Worm (Caenorhabditis elegans) whole organism, early embryonic: ENCODE data around the gene F59B10.2.

Source experiments
- B0310.2 ChIP-seq: sonication (generic microtip); optimal IDR thresholded peaks from 2 replicates; lab custom pipeline; 2016; ENCODE audit warnings: mild to moderate bottlenecking, missing genetic modification characterization, missing compliant biosample characterization
- F13C5.2 ChIP-seq: sonication (generic microtip); optimal IDR thresholded peaks from 2 replicates; lab custom pipeline; 2017; ENCODE audit warnings: mild to moderate bottlenecking, missing genetic modification characterization, inconsistent platforms, missing compliant biosample characterization
- aly-1 ChIP-seq: sonication (generic microtip); optimal IDR thresholded peaks from 2 replicates; lab custom pipeline; 2016; ENCODE audit warnings: missing genetic modification characterization, missing compliant biosample characterization
- ama-1 ChIP-seq: fragments of 150-350 bp; optimal IDR thresholded peaks from 2 replicates; lab custom pipeline; 2014
- ceh-13 ChIP-seq: fragments of 200-800 bp; sonication (Bioruptor generic); optimal IDR thresholded peaks from 2 replicates; lab custom pipeline; 2018; ENCODE audit warnings: mild to moderate bottlenecking, missing genetic modification characterization, missing compliant biosample characterization
- ceh-36 ChIP-seq: sonication (generic microtip); optimal IDR thresholded peaks from 2 replicates; lab custom pipeline; 2016; ENCODE audit warnings: missing genetic modification characterization, inconsistent platforms, missing compliant biosample characterization
- ets-7 ChIP-seq: sonication (generic microtip); optimal IDR thresholded peaks from 2 replicates; lab custom pipeline; 2016; ENCODE audit warnings: missing genotype, missing genetic modification characterization, missing compliant biosample characterization
- flt-1 ChIP-seq: fragments of 200-800 bp; sonication (Bioruptor generic); IDR thresholded peaks from 2 replicates; pipeline ENCODE4 v1.3.6; 2022; ENCODE audit warnings: missing genetic modification characterization, missing compliant biosample characterization
- hmbx-1 ChIP-seq: sonication (generic microtip); optimal IDR thresholded peaks from 2 replicates; lab custom pipeline; 2016; ENCODE audit warnings: mild to moderate bottlenecking, missing genetic modification characterization, missing compliant biosample characterization
- hmg-4 ChIP-seq: fragments of 200-800 bp; sonication (Bioruptor generic); optimal IDR thresholded peaks from 2 replicates; lab custom pipeline; 2018; ENCODE audit warnings: mild to moderate bottlenecking, missing genetic modification characterization, missing compliant biosample characterization
- hnd-1 ChIP-seq: sonication (generic microtip); optimal IDR thresholded peaks from 2 replicates; lab custom pipeline; 2016; ENCODE audit warnings: missing genetic modification characterization, missing compliant biosample characterization
- pes-1 ChIP-seq: fragments of 200-800 bp; sonication (Bioruptor generic); IDR thresholded peaks from 2 replicates; pipeline ENCODE4 v1.3.6; 2022; ENCODE audit warnings: missing genetic modification reagents, missing genetic modification characterization, missing compliant biosample characterization
- scrt-1 ChIP-seq: fragments of 200-800 bp; sonication (Bioruptor generic); IDR thresholded peaks from 2 replicates; pipeline ENCODE4 v1.3.6; 2022; ENCODE audit warnings: missing genetic modification characterization, missing compliant biosample characterization
- sea-1 ChIP-seq: fragments of 200-800 bp; sonication (Bioruptor generic); conservative IDR thresholded peaks from 2 replicates; pipeline ENCODE4 v1.3.6; 2022; ENCODE audit warnings: missing genetic modification characterization, missing compliant biosample characterization
- tbx-11 ChIP-seq: fragments of 200-800 bp; sonication (Bioruptor generic); IDR thresholded peaks from 2 replicates; pipeline ENCODE4 v1.3.6; 2022; ENCODE audit warnings: missing genetic modification characterization, missing compliant biosample characterization
- tbx-37 ChIP-seq: fragments of 200-800 bp; sonication (Bioruptor generic); conservative IDR thresholded peaks from 2 replicates; pipeline ENCODE4 v1.3.6; 2022; ENCODE audit warnings: missing genetic modification reagents, missing genetic modification characterization, missing compliant biosample characterization
- tra-4 ChIP-seq: sonication (generic microtip); optimal IDR thresholded peaks from 2 replicates; lab custom pipeline; 2017; ENCODE audit warnings: missing genetic modification characterization, missing compliant biosample characterization

Gene F59B10.2

DNA sequence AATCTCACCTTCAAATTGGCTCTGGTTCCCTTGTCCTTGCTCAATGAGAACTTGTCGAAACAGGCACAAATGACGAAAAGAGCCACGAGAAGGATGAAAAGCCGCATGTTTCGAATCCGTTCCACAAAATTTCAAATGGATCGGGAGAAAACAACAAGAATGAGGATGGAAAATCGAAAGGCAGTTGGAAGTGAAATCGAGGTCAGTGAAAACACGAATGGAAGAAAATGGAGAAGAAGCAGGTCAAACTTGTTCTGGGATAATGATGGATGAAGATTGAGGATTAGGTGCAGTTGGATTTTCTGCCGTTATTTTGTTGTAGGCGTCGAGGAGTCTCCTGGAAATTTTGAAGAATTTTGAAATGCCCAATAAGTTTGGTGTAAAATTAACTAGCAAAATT, 13.4 kb upstream of the F59B10.2 start:
- TF ChIP-seq hnd-1 (tag; lab: Kevin White, UChicago) (no peak), aly-1 (no peak), ama-1 (no peak), ceh-36 (tag; lab: Kevin White, UChicago) (no peak), pes-1 (no peak), hmg-4 (GFP tag; lab: Kevin White, UChicago) (no peak), tbx-37 (GFP tag; lab: Robert Waterston, UW) (no peak)

DNA sequence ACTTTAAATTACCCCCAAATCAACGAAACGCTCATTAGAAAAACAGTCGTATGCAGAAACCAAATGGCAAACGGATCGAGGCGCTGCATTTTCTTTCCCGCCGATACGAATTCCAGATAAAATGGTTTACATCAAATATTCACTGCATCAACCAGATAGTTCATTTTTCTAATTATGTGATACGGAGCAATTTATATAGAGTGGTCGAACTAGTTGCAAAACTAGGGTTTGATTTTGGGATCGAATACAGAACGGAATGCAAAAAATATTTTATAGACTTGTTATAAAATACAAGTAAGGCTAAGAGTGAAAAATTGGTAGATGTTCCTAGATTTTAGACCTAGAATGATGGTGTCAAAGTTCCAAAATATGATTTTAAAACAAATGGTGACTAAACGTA, 10.2 kb upstream of the F59B10.2 start:
- TF ChIP-seq ceh-36 (tag; lab: Kevin White, UChicago) (no peak), tra-4 (tag; lab: Kevin White, UChicago) (no peak), pes-1 (no peak), hnd-1 (tag; lab: Kevin White, UChicago) (no peak), flt-1 (no peak), aly-1 (no peak), tbx-11 (no peak), hmg-4 (GFP tag; lab: Kevin White, UChicago) (no peak), sea-1 (GFP tag; lab: Robert Waterston, UW) (no peak), hmbx-1 (tag; lab: Kevin White, UChicago) (no peak), ceh-13 (GFP tag; lab: Kevin White, UChicago) (no peak), B0310.2 (no peak), scrt-1 (GFP tag; lab: Robert Waterston, UW) (no peak), F13C5.2 (tag; lab: Kevin White, UChicago) (no peak), ama-1 (no peak), tbx-37 (GFP tag; lab: Robert Waterston, UW) (no peak)

DNA sequence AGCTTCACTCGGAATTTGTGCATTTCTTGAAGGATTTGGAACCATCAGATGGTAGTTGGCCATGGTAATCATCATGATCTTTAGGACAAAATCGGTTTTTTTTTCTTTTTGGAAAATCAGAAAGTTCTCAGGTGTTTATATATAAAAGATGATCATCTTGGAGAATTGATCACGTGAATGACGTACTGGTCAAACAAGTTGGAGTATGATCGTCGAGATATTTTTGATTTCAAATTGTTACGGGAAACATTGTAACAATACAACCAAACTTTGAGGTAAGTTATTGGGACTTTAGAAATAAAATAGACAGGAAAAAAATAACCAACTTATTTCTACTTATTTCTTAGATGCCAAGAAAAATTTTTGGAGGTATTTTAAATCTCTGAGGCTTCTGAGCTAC, 9.4 kb upstream of the F59B10.2 start, which contains the start of gene F59B10.4:
Gene F59B10.4 (minus strand): TSS at position 101 of the 400 bp plus-strand sequence.
- no peak for TF ChIP-seq aly-1
- TF ChIP-seq hmg-4 (GFP tag; lab: Kevin White, UChicago): no peak
- TF ChIP-seq hnd-1 (tag; lab: Kevin White, UChicago): no peak
- TF ChIP-seq hmbx-1 (tag; lab: Kevin White, UChicago): no peak
- TF ChIP-seq ceh-13 (GFP tag; lab: Kevin White, UChicago): no peak
- TF ChIP-seq flt-1: no peak
- TF ChIP-seq ama-1: no peak
- no peak for TF ChIP-seq pes-1

DNA sequence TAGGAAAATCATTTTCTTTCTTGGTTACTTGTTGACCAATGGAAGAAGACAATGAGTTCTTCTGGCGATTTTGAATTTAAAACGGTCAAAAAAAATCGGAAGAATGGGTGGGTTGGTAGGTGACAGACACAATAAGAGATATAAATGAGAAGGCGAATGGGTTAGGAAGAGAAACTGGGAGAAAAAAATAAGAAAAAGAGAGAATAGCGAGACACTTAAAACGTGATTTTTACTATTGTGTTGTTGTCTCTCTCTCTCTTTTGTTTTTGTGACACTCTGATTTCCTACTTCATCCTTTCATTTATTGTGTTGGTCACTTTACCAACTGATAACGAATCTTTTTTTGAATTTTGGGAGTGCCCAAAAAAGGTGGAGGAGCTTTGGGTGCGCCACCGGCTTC, 6.7 kb upstream of the F59B10.2 start:
- TF ChIP-seq hmg-4 (GFP tag; lab: Kevin White, UChicago): no peak
- TF ChIP-seq aly-1: no peak
- TF ChIP-seq tra-4 (tag; lab: Kevin White, UChicago): no peak
- no peak for TF ChIP-seq ceh-36 (tag; lab: Kevin White, UChicago)
- TF ChIP-seq hnd-1 (tag; lab: Kevin White, UChicago): no peak
- no peak for TF ChIP-seq B0310.2
- TF ChIP-seq pes-1: no peak

DNA sequence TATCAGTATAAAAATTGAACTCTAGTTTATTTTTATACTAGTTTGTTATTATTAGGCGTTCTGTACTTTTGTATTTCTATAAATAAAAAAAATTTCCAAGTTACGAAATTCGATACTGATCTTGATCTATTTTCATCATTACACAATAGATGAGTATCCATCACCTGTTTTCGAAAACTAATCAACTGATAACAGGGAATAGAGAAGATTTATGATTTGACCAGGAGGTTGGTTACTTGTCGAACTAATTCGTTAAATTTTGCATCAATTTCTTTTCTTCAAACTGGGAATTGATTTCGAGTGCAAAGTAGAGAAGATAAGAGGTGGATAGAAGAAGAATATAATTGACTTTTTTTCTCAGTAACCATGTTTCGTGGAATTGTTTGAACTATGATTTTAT, 5.8 kb upstream of the F59B10.2 start:
- TF ChIP-seq ceh-36 (tag; lab: Kevin White, UChicago) (no peak), ama-1 (no peak), tbx-11 (no peak), hmbx-1 (tag; lab: Kevin White, UChicago) (no peak), ets-7 (tag; lab: Kevin White, UChicago) (no peak), tbx-37 (GFP tag; lab: Robert Waterston, UW) (no peak), sea-1 (GFP tag; lab: Robert Waterston, UW) (no peak), scrt-1 (GFP tag; lab: Robert Waterston, UW) (no peak), B0310.2 (no peak), pes-1 (no peak), F13C5.2 (tag; lab: Kevin White, UChicago) (no peak), ceh-13 (GFP tag; lab: Kevin White, UChicago) (no peak), hnd-1 (tag; lab: Kevin White, UChicago) (no peak), aly-1 (no peak), hmg-4 (GFP tag; lab: Kevin White, UChicago) (no peak), tra-4 (tag; lab: Kevin White, UChicago) (no peak), flt-1 (no peak)

DNA sequence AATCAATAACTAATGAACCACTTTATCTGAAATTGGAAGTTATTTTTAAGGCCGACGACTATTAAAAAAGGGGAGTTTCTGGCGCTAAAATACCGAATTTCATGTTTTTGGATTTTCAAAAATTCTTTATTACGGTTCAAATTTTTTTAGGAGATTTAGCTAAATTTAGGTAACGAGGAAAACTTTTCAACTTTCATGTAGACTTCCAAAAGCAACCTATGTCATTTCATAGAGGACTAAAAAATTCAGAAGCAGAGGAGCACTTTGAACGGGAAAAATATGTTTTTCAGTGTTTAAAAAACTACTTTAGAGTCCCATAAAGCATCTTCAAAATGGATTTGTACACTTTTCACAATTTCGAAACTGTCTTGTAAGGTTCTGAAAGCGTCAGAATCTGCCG, 3.7 kb upstream of the F59B10.2 start:
- TF ChIP-seq sea-1 (GFP tag; lab: Robert Waterston, UW) (no peak), F13C5.2 (tag; lab: Kevin White, UChicago) (no peak), ceh-36 (tag; lab: Kevin White, UChicago) (no peak), ets-7 (tag; lab: Kevin White, UChicago) (no peak), hmbx-1 (tag; lab: Kevin White, UChicago) (no peak), ama-1 (no peak), tra-4 (tag; lab: Kevin White, UChicago) (no peak), flt-1 (no peak), pes-1 (no peak)

DNA sequence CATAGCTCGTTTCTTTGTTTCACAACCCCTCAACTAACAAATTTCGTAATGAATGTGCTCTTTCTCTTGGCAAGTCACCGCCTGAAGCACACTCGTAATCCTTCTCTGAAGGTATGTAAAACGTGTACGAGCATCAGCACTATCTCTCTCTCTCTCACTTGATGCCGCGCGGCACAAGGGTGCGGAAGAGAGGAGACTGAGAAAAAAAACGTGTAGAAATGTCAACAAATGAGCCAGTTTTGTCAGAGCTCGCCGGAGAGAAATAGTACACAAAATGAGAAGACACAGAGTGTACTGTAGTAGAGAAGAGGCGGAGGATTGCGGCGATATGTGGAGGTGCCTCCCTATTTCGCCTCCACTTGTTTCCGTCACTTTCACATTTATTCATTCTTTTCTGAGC, 596 bp upstream of the F59B10.2 start, which contains the start of gene F59B10.3:
Gene F59B10.3 (plus strand): TSS at position 301 of the 400 bp plus-strand sequence.
- TF ChIP-seq aly-1: no peak
- no peak for TF ChIP-seq sea-1 (GFP tag; lab: Robert Waterston, UW)
- TF ChIP-seq tbx-37 (GFP tag; lab: Robert Waterston, UW): no peak
- TF ChIP-seq hnd-1 (tag; lab: Kevin White, UChicago): no peak
- no peak for TF ChIP-seq ets-7 (tag; lab: Kevin White, UChicago)
- no peak for TF ChIP-seq F13C5.2 (tag; lab: Kevin White, UChicago)
- TF ChIP-seq scrt-1 (GFP tag; lab: Robert Waterston, UW): no peak
- TF ChIP-seq ama-1: no peak
- no peak for TF ChIP-seq tbx-11
- TF ChIP-seq ceh-36 (tag; lab: Kevin White, UChicago): no peak
- no peak for TF ChIP-seq pes-1
- TF ChIP-seq flt-1: no peak
- no peak for TF ChIP-seq ceh-13 (GFP tag; lab: Kevin White, UChicago)
- TF ChIP-seq hmbx-1 (tag; lab: Kevin White, UChicago): no peak
- no peak for TF ChIP-seq hmg-4 (GFP tag; lab: Kevin White, UChicago)
- no peak for TF ChIP-seq B0310.2

DNA sequence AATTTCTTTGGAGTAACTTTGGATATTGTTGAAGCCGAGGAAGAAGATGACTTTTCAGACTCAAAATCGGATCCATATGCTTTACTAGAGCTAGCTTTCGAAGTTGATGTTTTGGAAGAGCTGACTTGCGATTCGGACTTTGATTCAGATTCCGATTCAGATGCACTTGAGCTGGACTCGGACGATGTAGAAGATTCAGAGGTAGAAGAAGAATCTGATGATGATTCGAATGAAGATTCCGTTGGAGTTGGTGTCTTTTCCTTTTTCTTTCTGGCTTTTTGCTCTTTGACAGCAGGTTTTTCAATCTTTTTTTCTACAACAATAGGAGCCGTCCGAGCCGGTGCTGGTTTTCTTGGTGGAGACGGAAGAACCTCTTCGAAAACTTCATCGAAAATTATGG, 1.7 kb downstream of the F59B10.2 start:
- TF ChIP-seq scrt-1 (GFP tag; lab: Robert Waterston, UW) (no peak), hnd-1 (tag; lab: Kevin White, UChicago) (no peak), ets-7 (tag; lab: Kevin White, UChicago) (no peak), hmg-4 (GFP tag; lab: Kevin White, UChicago) (no peak), tra-4 (tag; lab: Kevin White, UChicago) (no peak), flt-1 (no peak), ama-1 (no peak)
